Worm (Caenorhabditis elegans): Measurements from ENCODE around the gene Y97E10AR.3.

Gene Y97E10AR.3

DNA sequence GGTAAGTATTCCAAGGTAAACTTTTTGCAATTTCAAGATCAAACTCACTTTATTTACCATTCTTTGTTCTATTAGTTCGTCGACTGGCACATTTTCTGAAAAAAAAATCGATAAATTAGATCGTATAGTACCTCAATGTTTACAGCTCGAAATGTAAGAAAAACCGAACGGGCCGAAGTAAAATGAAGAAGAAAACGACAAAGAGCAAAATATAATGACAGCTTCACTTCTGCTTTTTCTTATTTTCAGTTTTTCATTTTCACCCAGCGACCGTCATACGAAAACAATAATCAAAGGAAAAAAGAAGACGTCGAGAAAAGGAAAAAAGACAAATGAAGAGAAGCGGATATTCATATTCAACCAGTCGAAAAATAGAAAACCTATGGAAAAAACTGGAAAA is 38.2 kb downstream of the Y97E10AR.3 start, which contains the start of gene che-7:
che-7 (minus strand) TSS at position 101 of the 400 bp plus-strand sequence.
- no peak for TF ChIP-seq ceh-13 (GFP tag; optimal IDR thresholded peaks at IDR 0.05)
- no peak for TF ChIP-seq ceh-36 (tag; optimal IDR thresholded peaks at IDR 0.05)
- TF ChIP-seq hmbx-1 (tag; optimal IDR thresholded peaks at IDR 0.05), result no peak
- TF ChIP-seq scrt-1 (GFP tag; IDR thresholded peaks at IDR 0.05), result no peak

- TF ChIP-seq hmg-4 (GFP tag; optimal IDR thresholded peaks at IDR 0.05) (no peak), tbx-11 (GFP tag; IDR thresholded peaks at IDR 0.05) (no peak), F13C5.2 (tag; optimal IDR thresholded peaks at IDR 0.05) (no peak), ets-7 (tag; optimal IDR thresholded peaks at IDR 0.05) (no peak), flt-1 (GFP tag; IDR thresholded peaks at IDR 0.05) (no peak), aly-1 (tag; optimal IDR thresholded peaks at IDR 0.05) (no peak), ceh-36 (tag; optimal IDR thresholded peaks at IDR 0.05) (no peak), tbx-37 (GFP tag; conservative IDR thresholded peaks at IDR 0.05) (no peak), hnd-1 (tag; optimal IDR thresholded peaks at IDR 0.05) (no peak)
Observed at ce11 chrV:7964429-7964828, 42.9 kb downstream of the Y97E10AR.3 start.

- no peak for TF ChIP-seq hmbx-1 (tag; optimal IDR thresholded peaks at IDR 0.05)
- TF ChIP-seq hnd-1 (tag; optimal IDR thresholded peaks at IDR 0.05), result no peak
- no peak for TF ChIP-seq ceh-36 (tag; optimal IDR thresholded peaks at IDR 0.05)
- TF ChIP-seq flt-1 (GFP tag; IDR thresholded peaks at IDR 0.05), result no peak
Observed at ce11 chrV:7958740-7959320, 48.5 kb downstream of the Y97E10AR.3 start, which contains the start of the genes clec-217 and F26D11.2. TSS of gene clec-217 (minus strand) at chrV:7958840. TSS of gene F26D11.2 (plus strand) at chrV:7959270.

DNA sequence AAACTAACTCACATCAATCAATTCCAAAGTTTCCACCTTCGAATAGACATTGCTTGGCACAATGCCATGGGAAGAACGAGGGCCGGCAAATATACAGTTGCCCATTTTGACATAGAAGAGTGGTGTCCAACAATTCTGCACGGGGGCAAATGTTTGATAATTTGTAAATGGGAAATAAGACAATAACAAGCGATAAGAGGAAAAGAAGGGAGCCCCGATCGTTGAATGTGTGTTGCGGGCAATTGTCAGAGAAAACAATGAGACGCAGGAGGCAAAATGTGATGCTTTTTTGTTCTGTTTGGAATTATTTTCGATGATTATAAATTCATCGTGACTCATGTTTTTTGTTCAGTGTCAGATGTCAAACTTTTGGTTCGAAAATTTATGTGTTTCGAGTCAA is 51.1 kb downstream of the Y97E10AR.3 start, which contains the start of gene pals-34:
pals-34 (minus strand) TSS at position 280 of the 400 bp plus-strand sequence.
- TF ChIP-seq F13C5.2 (tag; optimal IDR thresholded peaks at IDR 0.05) (no peak), sea-1 (GFP tag; conservative IDR thresholded peaks at IDR 0.05) (no peak), tbx-11 (GFP tag; IDR thresholded peaks at IDR 0.05) (no peak)
